Worm (Caenorhabditis elegans) whole organism, L1 larva: ENCODE results near the gene Y42G9A.2.

Experiments used
- ama-1 ChIP-seq: fragments of 150-350 bp; optimal IDR thresholded peaks from 2 replicates; lab custom pipeline; 2014
- ces-1 ChIP-seq: fragments of 150-350 bp; optimal IDR thresholded peaks from 2 replicates; lab custom pipeline; 2014; ENCODE audit warnings: missing biosample characterization, missing genetic modification reagents, missing genetic modification characterization
- dsc-1 ChIP-seq: sonication (generic microtip); optimal IDR thresholded peaks from 2 replicates; lab custom pipeline; 2016; ENCODE audit warnings: mild to moderate bottlenecking, missing genetic modification characterization, missing compliant biosample characterization
- egl-13 ChIP-seq: sonication (generic microtip); optimal IDR thresholded peaks from 2 replicates; lab custom pipeline; 2016; ENCODE audit warnings: missing genotype, missing genetic modification reagents, missing genetic modification characterization, missing compliant biosample characterization
- elt-2 ChIP-seq: sonication (generic microtip); optimal IDR thresholded peaks from 2 replicates; lab custom pipeline; 2016; ENCODE audit warnings: missing genetic modification characterization, mild to moderate bottlenecking, inconsistent platforms, missing compliant biosample characterization, missing genetic modification reagents
- fkh-10 ChIP-seq: sonication (generic microtip); optimal IDR thresholded peaks from 2 replicates; lab custom pipeline; 2017; ENCODE audit warnings: missing biosample characterization, missing genetic modification reagents, missing genetic modification characterization
- nhr-19 ChIP-seq: fragments of 200-800 bp; sonication (Bioruptor generic); conservative IDR thresholded peaks from 2 replicates; pipeline ENCODE4 v1.3.6; 2022; ENCODE audit warnings: missing genetic modification characterization, missing compliant biosample characterization
- nhr-237 ChIP-seq: fragments of 150-350 bp; optimal IDR thresholded peaks from 2 replicates; lab custom pipeline; 2014; ENCODE audit warnings: missing biosample characterization, missing genetic modification characterization
- nhr-28 ChIP-seq: fragments of 150-350 bp; optimal IDR thresholded peaks from 2 replicates; lab custom pipeline; 2014; ENCODE audit warnings: missing biosample characterization, missing genetic modification characterization
- sup-37 ChIP-seq: fragments of 200-800 bp; sonication (Bioruptor generic); optimal IDR thresholded peaks from 2 replicates; lab custom pipeline; 2018; ENCODE audit warnings: mild to moderate bottlenecking, missing genetic modification characterization, missing compliant biosample characterization

- TF ChIP-seq dsc-1 (tag; lab: Kevin White, UChicago): no peak
- TF ChIP-seq ama-1 (lab: Kevin White, UChicago): no peak
- TF ChIP-seq ces-1 (GFP tag; lab: Kevin White, UChicago): no peak
- TF ChIP-seq fkh-10 (GFP tag; lab: Kevin White, UChicago): no peak
- TF ChIP-seq nhr-237 (tag; lab: Kevin White, UChicago): no peak
- no peak for TF ChIP-seq sup-37 (GFP tag; lab: Kevin White, UChicago)
- no peak for TF ChIP-seq nhr-19
- no peak for TF ChIP-seq egl-13
- no peak for TF ChIP-seq nhr-28 (tag; lab: Kevin White, UChicago)
- no peak for TF ChIP-seq elt-2
Observed at ce11 chrIII:6110187-6110586, 37.8 kb upstream of the Y42G9A.2 start.
